Fruit fly (Drosophila melanogaster): ENCODE measurements around the gene PIG-F.

DNA sequence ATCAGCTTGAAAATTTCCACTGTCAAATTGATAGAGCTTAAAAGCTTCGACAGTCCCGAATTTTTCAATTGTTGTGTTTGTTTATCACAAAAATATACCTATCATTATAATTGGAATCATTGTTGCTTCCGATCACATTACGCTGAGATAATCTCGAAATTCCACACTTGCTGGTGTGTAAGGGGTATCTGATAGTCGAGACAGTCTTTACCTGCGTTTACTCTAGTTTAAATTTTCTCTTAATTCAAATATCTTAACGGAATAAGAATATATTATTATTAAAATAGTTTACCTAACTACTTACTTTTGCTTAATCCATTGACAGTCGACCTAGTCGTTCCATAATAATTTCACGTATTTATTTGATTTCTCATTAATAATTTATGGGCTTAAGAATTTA, 37.9 kb downstream of the PIG-F start:
- TF ChIP-seq CG8478 (optimal IDR thresholded peaks at IDR 0.05) (no peak), CTCF (optimal IDR thresholded peaks at IDR 0.05) (no peak)
